Fruit fly (Drosophila melanogaster) whole organism, embryonic: Measurements from ENCODE around the gene Cpr97Ea.

Experiments used
- ATbp ChIP-seq: fragments of 200-800 bp; sonication (Bioruptor generic); optimal IDR thresholded peaks from 2 replicates; lab custom pipeline; 2017; ENCODE audit warnings: missing biosample characterization, mild to moderate bottlenecking, missing genetic modification characterization, missing genetic modification reagents
- Asciz ChIP-seq: fragments of 200-800 bp; sonication (Bioruptor generic); optimal IDR thresholded peaks from 2 replicates; lab custom pipeline; 2017; ENCODE audit warnings: missing biosample characterization, mild to moderate bottlenecking, missing genetic modification characterization, missing genetic modification reagents
- Awh ChIP-seq: fragments of 200-800 bp; sonication (Bioruptor generic); IDR thresholded peaks from 2 replicates; pipeline ENCODE4, ENCODE4 v1.3.6; 2022; ENCODE audit warnings: missing biosample characterization, missing genetic modification characterization
- CG10209 ChIP-seq: fragments of 200-800 bp; sonication (Bioruptor generic); optimal IDR thresholded peaks from 3 replicates; lab custom pipeline; 2017; ENCODE audit warnings: missing biosample characterization, mild to moderate bottlenecking, missing genetic modification characterization, missing genetic modification reagents
- CG10274 ChIP-seq: fragments of 200-800 bp; sonication (Bioruptor generic); optimal IDR thresholded peaks from 3 replicates; lab custom pipeline; 2017; ENCODE audit warnings: missing biosample characterization, mild to moderate bottlenecking, missing genetic modification characterization
- CG10431 ChIP-seq: fragments of 200-800 bp; sonication (Bioruptor generic); optimal IDR thresholded peaks from 3 replicates; lab custom pipeline; 2018; ENCODE audit warnings: missing biosample characterization, mild to moderate bottlenecking, missing genetic modification characterization
- CG11398 ChIP-seq: fragments of 200-800 bp; sonication (Bioruptor generic); optimal IDR thresholded peaks from 2 replicates; lab custom pipeline; 2016; ENCODE audit warnings: missing biosample characterization, missing genetic modification characterization
- CG12071 ChIP-seq: fragments of 200-800 bp; sonication (Bioruptor generic); optimal IDR thresholded peaks from 3 replicates; lab custom pipeline; 2018; ENCODE audit warnings: missing biosample characterization, mild to moderate bottlenecking, missing genetic modification characterization
- CG1233 ChIP-seq: fragments of 200-800 bp; sonication (Bioruptor generic); optimal IDR thresholded peaks from 4 replicates; lab custom pipeline; 2018; ENCODE audit warnings: missing biosample characterization, mild to moderate bottlenecking, missing genetic modification characterization
- CG13775 ChIP-seq: fragments of 200-800 bp; sonication (Bioruptor generic); optimal IDR thresholded peaks from 3 replicates; lab custom pipeline; 2017; ENCODE audit warnings: missing biosample characterization, mild to moderate bottlenecking, missing genetic modification characterization
- CG15514 ChIP-seq: fragments of 200-800 bp; sonication (Bioruptor generic); optimal IDR thresholded peaks from 3 replicates; lab custom pipeline; 2017; ENCODE audit warnings: missing biosample characterization, missing genetic modification characterization, mild to moderate bottlenecking, moderate library complexity, missing genetic modification reagents
- CG15601 ChIP-seq: fragments of 200-800 bp; sonication (Bioruptor generic); optimal IDR thresholded peaks from 3 replicates; lab custom pipeline; 2019; ENCODE audit warnings: missing biosample characterization, mild to moderate bottlenecking, missing genetic modification characterization, moderate library complexity
- CG17385 ChIP-seq: fragments of 200-800 bp; sonication (Bioruptor generic); optimal IDR thresholded peaks from 3 replicates; lab custom pipeline; 2018; ENCODE audit warnings: missing biosample characterization, mild to moderate bottlenecking, missing genetic modification characterization
- CG18011 ChIP-seq: fragments of 200-800 bp; sonication (Bioruptor generic); optimal IDR thresholded peaks from 2 replicates; lab custom pipeline; 2017; ENCODE audit warnings: missing biosample characterization, missing genetic modification characterization, mild to moderate bottlenecking, moderate library complexity, missing genotype
- CG18476 ChIP-seq: fragments of 200-800 bp; sonication (Bioruptor generic); optimal IDR thresholded peaks from 2 replicates; lab custom pipeline; 2016; ENCODE audit warnings: missing biosample characterization, mild to moderate bottlenecking, missing genetic modification characterization
- CG2120 ChIP-seq: fragments of 200-800 bp; sonication (Bioruptor generic); optimal IDR thresholded peaks from 3 replicates; lab custom pipeline; 2016; ENCODE audit warnings: missing biosample characterization, missing genetic modification characterization
- CG3726 ChIP-seq: fragments of 200-800 bp; sonication (Bioruptor generic); IDR thresholded peaks from 3 replicates; pipeline ENCODE4, ENCODE4 v1.3.6; 2022; ENCODE audit warnings: missing biosample characterization, missing genetic modification characterization
- CG3995 ChIP-seq: fragments of 200-800 bp; sonication (Bioruptor generic); optimal IDR thresholded peaks from 3 replicates; lab custom pipeline; 2016; ENCODE audit warnings: missing biosample characterization, missing genetic modification characterization
- CG4404 ChIP-seq: fragments of 200-800 bp; sonication (Bioruptor generic); IDR thresholded peaks from 2 replicates; pipeline ENCODE4 v1.3.6; 2022; ENCODE audit warnings: missing biosample characterization, missing genetic modification characterization
- CG6813 ChIP-seq: fragments of 200-800 bp; sonication (Bioruptor generic); optimal IDR thresholded peaks from 2 replicates; lab custom pipeline; 2017; ENCODE audit warnings: missing biosample characterization, missing genetic modification characterization, mild to moderate bottlenecking, moderate library complexity, missing genetic modification reagents
- CG8281 ChIP-seq: fragments of 200-800 bp; sonication (Bioruptor generic); optimal IDR thresholded peaks from 2 replicates; lab custom pipeline; 2018; ENCODE audit warnings: missing biosample characterization, mild to moderate bottlenecking, missing genetic modification characterization, moderate library complexity
- HHEX ChIP-seq: fragments of 200-800 bp; sonication (Bioruptor generic); optimal IDR thresholded peaks from 3 replicates; lab custom pipeline; 2017; ENCODE audit warnings: missing biosample characterization, mild to moderate bottlenecking, missing genetic modification characterization, missing genetic modification reagents
- Hmr ChIP-seq: fragments of 200-800 bp; sonication (Bioruptor generic); optimal IDR thresholded peaks from 3 replicates; lab custom pipeline; 2017; ENCODE audit warnings: mild to moderate bottlenecking, missing biosample characterization, missing genetic modification reagents, missing genetic modification characterization
- Hr39 ChIP-seq: fragments of >200 bp; optimal IDR thresholded peaks from 2 replicates; lab custom pipeline; 2017
- Hr78 ChIP-seq, 2 experiments: fragments of 200-800 bp in 1 of 2; fragments of >200 bp in 1 of 2; sonication (Bioruptor generic) in 1 of 2; optimal IDR thresholded peaks; 2 replicates each; lab custom pipeline; 2017 to 2019; ENCODE audit warnings: missing biosample characterization in 2 of 2, missing genetic modification characterization in 2 of 2, mild to moderate bottlenecking in 1 of 2, moderate library complexity in 1 of 2
- Med ChIP-seq: fragments of 200-800 bp; sonication (Bioruptor generic); peaks from one replicate; lab custom pipeline; 2016; ENCODE audit warnings: missing biosample characterization, missing genetic modification characterization, mild to moderate bottlenecking, inconsistent platforms, moderate library complexity
- Meics ChIP-seq: fragments of 200-800 bp; sonication (Bioruptor generic); optimal IDR thresholded peaks from 2 replicates; lab custom pipeline; 2017; ENCODE audit warnings: missing biosample characterization, mild to moderate bottlenecking, missing genetic modification characterization
- NfI ChIP-seq: fragments of 200-800 bp; sonication (Bioruptor generic); optimal IDR thresholded peaks from 3 replicates; lab custom pipeline; 2018; ENCODE audit warnings: missing biosample characterization, mild to moderate bottlenecking, missing genetic modification characterization, moderate library complexity
- Ptx1 ChIP-seq: fragments of 200-800 bp; sonication (Bioruptor generic); IDR thresholded peaks from 2 replicates; pipeline ENCODE4 v1.3.6; 2022; ENCODE audit warnings: missing biosample characterization, missing genetic modification characterization
- Rfx ChIP-seq: fragments of 200-800 bp; sonication (Bioruptor generic); IDR thresholded peaks from 2 replicates; pipeline ENCODE4 v1.3.6; 2022; ENCODE audit warnings: missing biosample characterization, missing genetic modification characterization
- Sox102F ChIP-seq: fragments of 200-800 bp; sonication (Bioruptor generic); optimal IDR thresholded peaks from 2 replicates; lab custom pipeline; 2018; ENCODE audit warnings: missing biosample characterization, mild to moderate bottlenecking, missing genetic modification characterization, moderate library complexity
- Taf1 ChIP-seq: fragments of 200-800 bp; sonication (Bioruptor generic); IDR thresholded peaks from 2 replicates; pipeline ENCODE4 v1.3.6; 2022; ENCODE audit warnings: missing biosample characterization, missing genetic modification characterization
- Trl ChIP-seq, 3 experiments: fragments of >200 bp in 2 of 3; fragments of 200-800 bp in 1 of 3; sonication (Bioruptor generic) in 1 of 3; optimal IDR thresholded peaks; 2 replicates in 1 of 3; 3 replicates in 2 of 3; lab custom pipeline; 2016 to 2017; ENCODE audit warnings: missing biosample characterization in 1 of 3, missing genetic modification characterization in 1 of 3
- aop ChIP-seq: fragments of 200-800 bp; sonication (Bioruptor generic); IDR thresholded peaks from 2 replicates; pipeline ENCODE4 v1.3.6; 2022; ENCODE audit warnings: missing biosample characterization, missing genetic modification characterization
- bsh ChIP-seq, 2 experiments: fragments of 200-800 bp; sonication (Bioruptor generic); optimal IDR thresholded peaks; 2 replicates each; lab custom pipeline; 2017 to 2018; ENCODE audit warnings: mild to moderate bottlenecking in 2 of 2, missing biosample characterization in 2 of 2, missing genetic modification characterization in 2 of 2, moderate library complexity in 1 of 2
- ci ChIP-seq: fragments of 200-800 bp; sonication (Bioruptor generic); IDR thresholded peaks from 3 replicates; pipeline ENCODE4 v1.3.6; 2022; ENCODE audit warnings: missing biosample characterization, missing genetic modification characterization
- crp ChIP-seq, 2 experiments: fragments of 200-800 bp; sonication (Bioruptor generic); optimal IDR thresholded peaks; 2 replicates in 1 of 2; 3 replicates in 1 of 2; lab custom pipeline; 2017; ENCODE audit warnings: missing biosample characterization in 2 of 2, missing genetic modification characterization in 2 of 2, mild to moderate bottlenecking in 1 of 2, moderate library complexity in 1 of 2
- ewg ChIP-seq: fragments of 200-800 bp; sonication (Bioruptor generic); optimal IDR thresholded peaks from 3 replicates; lab custom pipeline; 2017; ENCODE audit warnings: mild to moderate bottlenecking, missing biosample characterization, missing genetic modification reagents, missing genetic modification characterization
- fd64A ChIP-seq: fragments of 200-800 bp; sonication (Bioruptor generic); optimal IDR thresholded peaks from 3 replicates; lab custom pipeline; 2018; ENCODE audit warnings: missing biosample characterization, mild to moderate bottlenecking, missing genetic modification characterization
- kni ChIP-seq: fragments of 200-800 bp; sonication (Bioruptor generic); optimal IDR thresholded peaks from 3 replicates; lab custom pipeline; 2017; ENCODE audit warnings: mild to moderate bottlenecking, missing biosample characterization, missing genetic modification reagents, missing genetic modification characterization
- lab ChIP-seq: fragments of 200-800 bp; sonication (Bioruptor generic); optimal IDR thresholded peaks from 3 replicates; lab custom pipeline; 2017; ENCODE audit warnings: missing biosample characterization, missing genetic modification characterization, mild to moderate bottlenecking, moderate library complexity, missing genetic modification reagents
- pan ChIP-seq, 4 experiments: fragments of >200 bp in 3 of 4; fragments of 200-800 bp in 1 of 4; sonication (Bioruptor generic) in 1 of 4; optimal IDR thresholded peaks in 3 of 4; IDR thresholded peaks in 1 of 4; 2 replicates each; pipeline versions ENCODE4 v1.3.6 to Lab custom; 2017 to 2022; ENCODE audit warnings: missing biosample characterization in 2 of 4, missing genetic modification characterization in 2 of 4, mixed read lengths in 1 of 4
- pnt ChIP-seq: fragments of 200-800 bp; sonication (Bioruptor generic); optimal IDR thresholded peaks from 3 replicates; lab custom pipeline; 2016; ENCODE audit warnings: missing biosample characterization, missing genetic modification characterization
- sens ChIP-seq: fragments of 200-800 bp; sonication (Bioruptor generic); peaks from one replicate; lab custom pipeline; 2016; ENCODE audit warnings: missing biosample characterization, missing genetic modification characterization
- ttk ChIP-seq: fragments of 200-800 bp; sonication (Bioruptor generic); IDR thresholded peaks from 2 replicates; pipeline ENCODE4 v2.1.2; 2022; ENCODE audit warnings: missing biosample characterization, missing genetic modification characterization
- vnd ChIP-seq: fragments of 200-800 bp; sonication (Bioruptor generic); IDR thresholded peaks from 3 replicates; pipeline ENCODE4 v1.3.6; 2022; ENCODE audit warnings: missing biosample characterization, missing genetic modification characterization; ENCODE audit not compliant: partially characterized antibody
- wek ChIP-seq: fragments of 200-800 bp; sonication (Bioruptor generic); optimal IDR thresholded peaks from 3 replicates; lab custom pipeline; 2018; ENCODE audit warnings: missing biosample characterization, mild to moderate bottlenecking, missing genetic modification characterization, moderate library complexity
- zfh1 ChIP-seq: fragments of 200-800 bp; sonication (Bioruptor generic); IDR thresholded peaks from 3 replicates; pipeline ENCODE4 v1.3.6; 2022; ENCODE audit warnings: missing biosample characterization, missing genetic modification characterization

The Cpr97Ea gene

DNA sequence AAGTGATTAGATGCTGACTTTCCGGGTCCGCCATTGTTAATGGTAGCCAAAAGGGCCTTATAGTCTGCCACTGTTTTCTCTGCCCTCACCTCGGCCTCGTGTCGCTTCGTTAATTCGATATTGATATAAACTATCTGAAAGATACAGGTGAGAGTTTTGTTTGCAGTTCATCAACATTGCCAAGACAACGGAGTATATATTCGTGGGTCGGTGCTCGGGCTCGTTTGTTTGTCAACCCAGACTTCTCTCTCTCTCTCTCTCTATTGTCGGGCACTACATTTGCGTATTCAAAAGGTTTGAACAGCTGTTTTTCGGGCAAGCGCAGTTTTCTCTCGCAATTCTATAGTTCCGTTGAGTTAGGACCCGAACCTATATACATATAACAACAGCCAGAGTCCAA is 20.2 kb downstream of the Cpr97Ea start:
- peak; percentile 23 for TF ChIP-seq Med (GFP tag; lab: Kevin White, UChicago)
- no peak for TF ChIP-seq CG10274 (GFP tag; lab: Kevin White, UChicago)
- no peak for TF ChIP-seq CG11398 (GFP tag; lab: Kevin White, UChicago)
- peak; percentile 39 for TF ChIP-seq Asciz (GFP tag; lab: Kevin White, UChicago)
- peak; percentile 50 for TF ChIP-seq fd64A (GFP tag; lab: Kevin White, UChicago)
- no peak for TF ChIP-seq CG18011 (GFP tag; lab: Kevin White, UChicago)
- no peak for TF ChIP-seq CG18476 (GFP tag; lab: Kevin White, UChicago)
- peak; percentile 52; the same call in 1 of the 2 replicates for TF ChIP-seq Awh (GFP tag; lab: Robert Waterston, UW)
- no peak for TF ChIP-seq Hr39 (lab: Kevin White, UChicago)
- TF ChIP-seq vnd (GFP tag; lab: Robert Waterston, UW): no peak
- no peak for TF ChIP-seq NfI (GFP tag; lab: Kevin White, UChicago)
- no peak for TF ChIP-seq Ptx1 (GFP tag; lab: Robert Waterston, UW)
- peak; percentile 24 for TF ChIP-seq CG12071 (GFP tag; lab: Kevin White, UChicago)
- TF ChIP-seq crp (GFP tag; optimal IDR thresholded peaks at IDR 0.05; lab: Kevin White, UChicago): peak in 1 of 2 experiments; percentile 47
- TF ChIP-seq CG4404 (GFP tag; lab: Robert Waterston, UW): no peak
- peak; percentile 33 for TF ChIP-seq CG15514 (GFP tag; lab: Kevin White, UChicago)
- TF ChIP-seq CG3726: no peak
- TF ChIP-seq CG2120 (GFP tag; lab: Kevin White, UChicago): peak; percentile 16
- TF ChIP-seq CG17385 (GFP tag; lab: Kevin White, UChicago): peak; percentile 7
- no peak for TF ChIP-seq aop
- TF ChIP-seq Trl (optimal IDR thresholded peaks at IDR 0.05; lab: Kevin White, UChicago): peak; percentile 1 to 39
- no peak for TF ChIP-seq Trl (GFP tag; optimal IDR thresholded peaks at IDR 0.05; lab: Kevin White, UChicago)
- peak; percentile 55 for TF ChIP-seq ATbp (GFP tag; lab: Kevin White, UChicago)
- TF ChIP-seq pan (optimal IDR thresholded peaks at IDR 0.05; lab: Kevin White, UChicago): no peak
- TF ChIP-seq pan (GFP tag; optimal IDR thresholded peaks at IDR 0.05 in 1 of 2, IDR thresholded peaks at IDR 0.05 in 1 of 2): no peak
- peak; percentile 1 for TF ChIP-seq CG10209 (GFP tag; lab: Kevin White, UChicago)
- TF ChIP-seq ttk (GFP tag; lab: Robert Waterston, UW): no peak
- TF ChIP-seq lab (GFP tag; lab: Kevin White, UChicago): peak; percentile 73
- TF ChIP-seq pnt: no peak
- peak; percentile 17 for TF ChIP-seq Meics (GFP tag; lab: Kevin White, UChicago)
- TF ChIP-seq CG3995: no peak
- TF ChIP-seq bsh (GFP tag; optimal IDR thresholded peaks at IDR 0.05; lab: Kevin White, UChicago): no peak
- TF ChIP-seq CG1233 (GFP tag; lab: Kevin White, UChicago): peak; percentile 3
- TF ChIP-seq CG10431: no peak
- 0 out of 3 replicates have a peak, but pooled peaks have one; percentile 56 for TF ChIP-seq ci (GFP tag; lab: Robert Waterston, UW)
- TF ChIP-seq wek (GFP tag; lab: Kevin White, UChicago): peak; percentile 9
- TF ChIP-seq Taf1 (GFP tag; lab: Robert Waterston, UW): no peak
- peak; percentile 21; the same call in 1 of the 2 replicates for TF ChIP-seq Rfx (GFP tag; lab: Robert Waterston, UW)
- peak; percentile 10 for TF ChIP-seq Sox102F
- no peak for TF ChIP-seq CG15601
- no peak for TF ChIP-seq zfh1 (GFP tag; lab: Robert Waterston, UW)
- peak; percentile 85 for TF ChIP-seq sens (GFP tag; lab: Kevin White, UChicago)
- peak; percentile 50 for TF ChIP-seq Hmr (GFP tag; lab: Kevin White, UChicago)
- TF ChIP-seq CG6813 (GFP tag; lab: Kevin White, UChicago): peak; percentile 46
- TF ChIP-seq kni: peak; percentile 5
- TF ChIP-seq Hr78 (GFP tag; optimal IDR thresholded peaks at IDR 0.05; lab: Kevin White, UChicago): no peak
- peak; percentile 54 for TF ChIP-seq ewg
- peak; percentile 11 for TF ChIP-seq HHEX (GFP tag; lab: Kevin White, UChicago)
- TF ChIP-seq CG8281 (tag; lab: Kevin White, UChicago): no peak
- no peak for TF ChIP-seq CG13775 (GFP tag; lab: Kevin White, UChicago)
